Fruit fly (Drosophila melanogaster): ENCODE measurements around the gene CG31715.

CG31715 gene

dm6 chr2L:10334854-10335277 is 6.5 kb upstream of the CG31715 start (continued):
- 0 out of 2 replicates have a peak, but pooled peaks have one; percentile 19 for TF ChIP-seq CG5953 (GFP tag; IDR thresholded peaks at IDR 0.05)
- peak; percentile 76 for TF ChIP-seq kah (GFP tag; optimal IDR thresholded peaks at IDR 0.05)
- peak; percentile 20 for TF ChIP-seq Hand (GFP tag; optimal IDR thresholded peaks at IDR 0.05)
- TF ChIP-seq CG16779 (GFP tag; IDR thresholded peaks at IDR 0.05): no peak
- TF ChIP-seq CG17385 (GFP tag; optimal IDR thresholded peaks at IDR 0.05): peak; percentile 64
- TF ChIP-seq CG14860 (GFP tag; IDR thresholded peaks at IDR 0.05; ENCODE audit: partially characterized antibody): no peak
- TF ChIP-seq sob (GFP tag; IDR thresholded peaks at IDR 0.05): peak; percentile 72; the same call in 1 of the 2 replicates
- no peak for TF ChIP-seq toy (GFP tag; IDR thresholded peaks at IDR 0.05)
- TF ChIP-seq h (optimal IDR thresholded peaks at IDR 0.05): no peak
- peak; percentile 28; the same call in 1 of the 2 replicates for TF ChIP-seq CG42726 (GFP tag; IDR thresholded peaks at IDR 0.05; ENCODE audit: partially characterized antibody)
- TF ChIP-seq Awh (GFP tag; IDR thresholded peaks at IDR 0.05): peak; percentile 78; the same call in 1 of the 2 replicates
- peak; percentile 24 for TF ChIP-seq fd3F (GFP tag; optimal IDR thresholded peaks at IDR 0.05)
- TF ChIP-seq inv (GFP tag; IDR thresholded peaks at IDR 0.05; ENCODE audit: partially characterized antibody): no peak
- peak; percentile 91 for TF ChIP-seq sens (GFP tag)
- TF ChIP-seq Med (GFP tag): peak; percentile 93
- peak; percentile 96 for TF ChIP-seq CG30020 (tag; optimal IDR thresholded peaks at IDR 0.05)
- TF ChIP-seq repo (GFP tag; optimal IDR thresholded peaks at IDR 0.05): peak; percentile 23
- TF ChIP-seq dpn (GFP tag; optimal IDR thresholded peaks at IDR 0.05): peak; percentile 44 to 62
- no peak for TF ChIP-seq ken (GFP tag; IDR thresholded peaks at IDR 0.05)
- TF ChIP-seq ato (GFP tag; IDR thresholded peaks at IDR 0.05; ENCODE audit: partially characterized antibody): peak; percentile 13; the same call in 1 of the 2 replicates
- TF ChIP-seq nau (GFP tag; optimal IDR thresholded peaks at IDR 0.05): peak; percentile 85
- no peak for TF ChIP-seq lov (optimal IDR thresholded peaks at IDR 0.05)
- TF ChIP-seq lov (GFP tag; IDR thresholded peaks at IDR 0.05): no peak
- TF ChIP-seq so (GFP tag; IDR thresholded peaks at IDR 0.05): no peak; the same call in 1 of the 3 replicates
- no peak for TF ChIP-seq CG9876 (GFP tag; optimal IDR thresholded peaks at IDR 0.05)
- TF ChIP-seq Gug (GFP tag; IDR thresholded peaks at IDR 0.05): no peak
- peak; percentile 54 for TF ChIP-seq nom (GFP tag; optimal IDR thresholded peaks at IDR 0.05)
- peak; percentile 43 to 48 for TF ChIP-seq bsh (GFP tag; optimal IDR thresholded peaks at IDR 0.05)
- TF ChIP-seq crol (GFP tag; IDR thresholded peaks at IDR 0.05): no peak
- peak; percentile 75 for TF ChIP-seq Rfx (GFP tag; IDR thresholded peaks at IDR 0.05)
- TF ChIP-seq ems (GFP tag; optimal IDR thresholded peaks at IDR 0.05): peak; percentile 52
- no peak for TF ChIP-seq zf30C (GFP tag; optimal IDR thresholded peaks at IDR 0.05)
- TF ChIP-seq Asciz (GFP tag; optimal IDR thresholded peaks at IDR 0.05): peak; percentile 69
- TF ChIP-seq crp (GFP tag; optimal IDR thresholded peaks at IDR 0.05): no peak
- TF ChIP-seq CG9215 (GFP tag; IDR thresholded peaks at IDR 0.05): no peak
- TF ChIP-seq CG6791 (GFP tag; IDR thresholded peaks at IDR 0.05; ENCODE audit: partially characterized antibody): no peak; the same call in 2 of the 3 replicates
- TF ChIP-seq jing (GFP tag; optimal IDR thresholded peaks at IDR 0.05): no peak
- TF ChIP-seq fd102C (GFP tag; optimal IDR thresholded peaks at IDR 0.05): peak; percentile 17
- no peak for TF ChIP-seq sim (GFP tag; IDR thresholded peaks at IDR 0.05)
- TF ChIP-seq Xrp1 (GFP tag; IDR thresholded peaks at IDR 0.05): peak; percentile 67
- peak; percentile 74 for TF ChIP-seq CG10431 (GFP tag; optimal IDR thresholded peaks at IDR 0.05)
- peak; percentile 68 for TF ChIP-seq CG13624 (GFP tag; optimal IDR thresholded peaks at IDR 0.05)
- peak; percentile 7 for TF ChIP-seq CG12155 (GFP tag; optimal IDR thresholded peaks at IDR 0.05)
- peak; percentile 17 for TF ChIP-seq CG18619 (GFP tag; optimal IDR thresholded peaks at IDR 0.05)
- no peak for TF ChIP-seq CG4404 (GFP tag; IDR thresholded peaks at IDR 0.05)
- TF ChIP-seq Hsf (GFP tag; optimal IDR thresholded peaks at IDR 0.05): peak; percentile 44
- TF ChIP-seq CG18476 (GFP tag; optimal IDR thresholded peaks at IDR 0.05): no peak
- TF ChIP-seq Atf3 (GFP tag; optimal IDR thresholded peaks at IDR 0.05): no peak
- TF ChIP-seq PHDP (tag; optimal IDR thresholded peaks at IDR 0.05): peak; percentile 65
- TF ChIP-seq CG8281 (tag; optimal IDR thresholded peaks at IDR 0.05): peak; percentile 23
- peak; percentile 46 for TF ChIP-seq CG12391 (tag; optimal IDR thresholded peaks at IDR 0.05)
